Worm (Caenorhabditis elegans) whole organism, late embryonic: ENCODE measurements around the gene srh-7.

Experiments used
- K02D7.2 ChIP-seq: sonication (generic microtip); optimal IDR thresholded peaks from 2 replicates; lab custom pipeline; 2017; ENCODE audit warnings: mild to moderate bottlenecking, missing genetic modification characterization, missing compliant biosample characterization
- Y22D7AL.16 ChIP-seq: sonication (generic microtip); optimal IDR thresholded peaks from 2 replicates; lab custom pipeline; 2016; ENCODE audit warnings: missing genetic modification characterization, missing compliant biosample characterization
- ahr-1 ChIP-seq: sonication (generic microtip); optimal IDR thresholded peaks from 2 replicates; lab custom pipeline; 2016; ENCODE audit warnings: missing genetic modification characterization, missing compliant biosample characterization
- ama-1 ChIP-seq: fragments of 150-350 bp; optimal IDR thresholded peaks from 2 replicates; lab custom pipeline; 2014
- ceh-14 ChIP-seq: sonication (generic microtip); optimal IDR thresholded peaks from 2 replicates; lab custom pipeline; 2016; ENCODE audit warnings: missing genotype, missing genetic modification characterization, missing compliant biosample characterization
- ceh-18 ChIP-seq: sonication (generic microtip); optimal IDR thresholded peaks from 2 replicates; lab custom pipeline; 2016; ENCODE audit warnings: missing genetic modification characterization, missing compliant biosample characterization
- ceh-19 ChIP-seq: fragments of 200-800 bp; sonication (Bioruptor generic); optimal IDR thresholded peaks from 2 replicates; lab custom pipeline; 2018; ENCODE audit warnings: mild to moderate bottlenecking, missing genetic modification characterization, missing compliant biosample characterization
- ceh-2 ChIP-seq: sonication (generic microtip); optimal IDR thresholded peaks from 2 replicates; lab custom pipeline; 2016; ENCODE audit warnings: missing genotype, missing genetic modification characterization, missing compliant biosample characterization
- ceh-22 ChIP-seq: sonication (generic microtip); optimal IDR thresholded peaks from 2 replicates; lab custom pipeline; 2017; ENCODE audit warnings: missing biosample characterization, missing genetic modification characterization
- ceh-24 ChIP-seq: sonication (generic microtip); optimal IDR thresholded peaks from 2 replicates; lab custom pipeline; 2016; ENCODE audit warnings: mild to moderate bottlenecking, missing genetic modification characterization, missing compliant biosample characterization
- ceh-31 ChIP-seq: sonication (generic microtip); optimal IDR thresholded peaks from 2 replicates; lab custom pipeline; 2016; ENCODE audit warnings: missing genetic modification characterization, missing compliant biosample characterization
- ceh-34 ChIP-seq: sonication (generic microtip); optimal IDR thresholded peaks from 2 replicates; lab custom pipeline; 2016; ENCODE audit warnings: mild to moderate bottlenecking, missing genetic modification characterization, missing compliant biosample characterization
- ceh-6 ChIP-seq: fragments of 200-800 bp; sonication (Bioruptor generic); optimal IDR thresholded peaks from 2 replicates; lab custom pipeline; 2018; ENCODE audit warnings: mild to moderate bottlenecking, missing genetic modification characterization, missing compliant biosample characterization
- ceh-9 ChIP-seq: sonication (generic microtip); optimal IDR thresholded peaks from 2 replicates; lab custom pipeline; 2016; ENCODE audit warnings: mild to moderate bottlenecking, missing genetic modification characterization, inconsistent platforms, missing compliant biosample characterization
- dmd-4 ChIP-seq: sonication (generic microtip); optimal IDR thresholded peaks from 2 replicates; lab custom pipeline; 2016; ENCODE audit warnings: borderline replicate concordance, missing genetic modification characterization, missing compliant biosample characterization
- elt-2 ChIP-seq: sonication (generic microtip); optimal IDR thresholded peaks from 2 replicates; lab custom pipeline; 2016; ENCODE audit warnings: missing genetic modification reagents, missing genetic modification characterization, missing compliant biosample characterization
- ets-4 ChIP-seq: sonication (generic microtip); optimal IDR thresholded peaks from 2 replicates; lab custom pipeline; 2016; ENCODE audit warnings: missing genetic modification characterization, missing compliant biosample characterization
- eyg-1 ChIP-seq: sonication (generic microtip); optimal IDR thresholded peaks from 2 replicates; lab custom pipeline; 2016; ENCODE audit warnings: missing genotype, missing genetic modification characterization, missing compliant biosample characterization
- fax-1 ChIP-seq: sonication (generic microtip); optimal IDR thresholded peaks from 2 replicates; lab custom pipeline; 2016; ENCODE audit warnings: missing genotype, missing genetic modification characterization, missing compliant biosample characterization
- fkh-6 ChIP-seq: sonication (generic microtip); optimal IDR thresholded peaks from 2 replicates; lab custom pipeline; 2016; ENCODE audit warnings: missing genetic modification characterization, missing compliant biosample characterization
- gmeb-2 ChIP-seq: sonication (generic microtip); optimal IDR thresholded peaks from 2 replicates; lab custom pipeline; 2016; ENCODE audit warnings: missing genetic modification characterization, inconsistent platforms, missing compliant biosample characterization
- hlh-6 ChIP-seq: sonication (generic microtip); optimal IDR thresholded peaks from 2 replicates; lab custom pipeline; 2016; ENCODE audit warnings: missing genotype, missing genetic modification characterization, missing compliant biosample characterization
- madf-2 ChIP-seq: sonication (generic microtip); optimal IDR thresholded peaks from 2 replicates; lab custom pipeline; 2017; ENCODE audit warnings: missing genetic modification characterization, missing compliant biosample characterization
- nfya-1 ChIP-seq: sonication (generic microtip); optimal IDR thresholded peaks from 2 replicates; lab custom pipeline; 2017; ENCODE audit warnings: missing genetic modification characterization, mild to moderate bottlenecking, missing compliant biosample characterization, antibody characterized with exemption, moderate library complexity
- odd-2 ChIP-seq: sonication (generic microtip); optimal IDR thresholded peaks from 2 replicates; lab custom pipeline; 2017; ENCODE audit warnings: antibody characterized with exemption, mild to moderate bottlenecking, missing genetic modification characterization, missing compliant biosample characterization
- pax-1 ChIP-seq: fragments of 150-350 bp; optimal IDR thresholded peaks from 2 replicates; lab custom pipeline; 2014; ENCODE audit warnings: missing biosample characterization, missing genetic modification characterization
- rnt-1 ChIP-seq: sonication (generic microtip); optimal IDR thresholded peaks from 2 replicates; lab custom pipeline; 2016; ENCODE audit warnings: missing genetic modification characterization, missing compliant biosample characterization
- sox-4 ChIP-seq: sonication (generic microtip); optimal IDR thresholded peaks from 2 replicates; lab custom pipeline; 2017; ENCODE audit warnings: mild to moderate bottlenecking, missing genetic modification characterization, inconsistent platforms, missing compliant biosample characterization
- syd-9 ChIP-seq: sonication (generic microtip); optimal IDR thresholded peaks from 2 replicates; lab custom pipeline; 2016; ENCODE audit warnings: mild to moderate bottlenecking, missing genetic modification characterization, moderate library complexity, missing compliant biosample characterization
- tbx-2 ChIP-seq: sonication (generic microtip); optimal IDR thresholded peaks from 2 replicates; lab custom pipeline; 2016; ENCODE audit warnings: missing genetic modification characterization, missing compliant biosample characterization
- ttx-3 ChIP-seq: sonication (generic microtip); optimal IDR thresholded peaks from 2 replicates; lab custom pipeline; 2016; ENCODE audit warnings: missing genetic modification reagents, missing genetic modification characterization, missing compliant biosample characterization
- unc-3 ChIP-seq, 2 experiments: fragments of 200-800 bp in 1 of 2; sonication (Bioruptor generic) in 1 of 2; sonication (generic microtip) in 1 of 2; conservative IDR thresholded peaks in 1 of 2; optimal IDR thresholded peaks in 1 of 2; 2 replicates each; pipeline versions ENCODE4 v1.3.6 to Lab custom; 2016 to 2022; ENCODE audit warnings: missing compliant biosample characterization in 2 of 2, missing genetic modification characterization in 2 of 2, missing genetic modification reagents in 1 of 2
- unc-86 ChIP-seq: sonication (generic microtip); optimal IDR thresholded peaks from 2 replicates; lab custom pipeline; 2016; ENCODE audit warnings: missing genetic modification characterization, missing compliant biosample characterization

srh-7 gene

ce11 chrV:3989070-3989469 is 19.0 kb upstream of the srh-7 start, which contains the start of gene nlp-27:
Gene nlp-27, plus strand, starts transcription at chrV:3989378.
- TF ChIP-seq ceh-14 (tag; lab: Kevin White, UChicago) (no peak), hlh-6 (no peak), tbx-2 (tag; lab: Kevin White, UChicago) (no peak), gmeb-2 (tag; lab: Kevin White, UChicago) (no peak), ceh-2 (tag; lab: Kevin White, UChicago) (no peak), ceh-9 (tag; lab: Kevin White, UChicago) (no peak), syd-9 (tag; lab: Kevin White, UChicago) (no peak)

- TF ChIP-seq K02D7.2 (tag; lab: Kevin White, UChicago): no peak
- no peak for TF ChIP-seq unc-86 (tag; lab: Kevin White, UChicago)
- TF ChIP-seq madf-2 (tag; lab: Kevin White, UChicago): no peak
- no peak for TF ChIP-seq Y22D7AL.16 (tag; lab: Kevin White, UChicago)
- no peak for TF ChIP-seq ttx-3
- TF ChIP-seq unc-3 (GFP tag; conservative IDR thresholded peaks at IDR 0.05; lab: Robert Waterston, UW): no peak
- TF ChIP-seq unc-3 (tag; optimal IDR thresholded peaks at IDR 0.05; lab: Kevin White, UChicago): no peak
Observed at ce11 chrV:3992334-3992733, 15.7 kb upstream of the srh-7 start.

- TF ChIP-seq rnt-1 (no peak), ceh-31 (tag; lab: Kevin White, UChicago) (no peak)
Observed at ce11 chrV:3994048-3994447, 14.0 kb upstream of the srh-7 start, which contains the start of gene K09D9.9. Gene K09D9.9, minus strand, starts transcription at chrV:3994148.

- TF ChIP-seq ceh-34 (tag; lab: Kevin White, UChicago) (no peak), ahr-1 (tag; lab: Kevin White, UChicago) (no peak), fax-1 (tag; lab: Kevin White, UChicago) (no peak), odd-2 (tag; lab: Kevin White, UChicago) (no peak), K02D7.2 (tag; lab: Kevin White, UChicago) (no peak), ceh-9 (tag; lab: Kevin White, UChicago) (no peak), Y22D7AL.16 (tag; lab: Kevin White, UChicago) (no peak), ceh-22 (no peak), ceh-24 (no peak), ceh-14 (tag; lab: Kevin White, UChicago) (no peak), unc-3 (GFP tag; conservative IDR thresholded peaks at IDR 0.05; lab: Robert Waterston, UW) (no peak), unc-3 (tag; optimal IDR thresholded peaks at IDR 0.05; lab: Kevin White, UChicago) (no peak), nfya-1 (tag; lab: Kevin White, UChicago) (no peak), ceh-19 (GFP tag; lab: Kevin White, UChicago) (no peak), eyg-1 (no peak), ama-1 (lab: Kevin White, UChicago) (no peak)
Observed at ce11 chrV:3995838-3996237, 12.2 kb upstream of the srh-7 start, which contains the start of gene srx-62. Gene srx-62, minus strand, starts transcription at chrV:3995938.

ce11 chrV:4004577-4004976 is 3.5 kb upstream of the srh-7 start:
- TF ChIP-seq pax-1 (tag; lab: Kevin White, UChicago) (no peak), ceh-18 (no peak), ceh-19 (GFP tag; lab: Kevin White, UChicago) (no peak), dmd-4 (tag; lab: Kevin White, UChicago) (no peak), elt-2 (tag; lab: Kevin White, UChicago) (no peak), ets-4 (tag; lab: Kevin White, UChicago) (no peak), sox-4 (no peak), ceh-22 (no peak), ceh-6 (no peak), Y22D7AL.16 (tag; lab: Kevin White, UChicago) (no peak), fkh-6 (tag; lab: Kevin White, UChicago) (no peak)
